Worm (Caenorhabditis elegans) whole organism, L4 larva: Measurements from ENCODE around the gene mps-1.

ENCODE experiments used
- F26F4.8 ChIP-seq: fragments of 200-800 bp; sonication (Bioruptor generic); conservative IDR thresholded peaks from 2 replicates; pipeline ENCODE4 v1.3.6; 2022; ENCODE audit warnings: missing genetic modification characterization, missing compliant biosample characterization
- aly-2 ChIP-seq: sonication (generic microtip); optimal IDR thresholded peaks from 2 replicates; lab custom pipeline; 2018; ENCODE audit warnings: missing biosample characterization, missing genetic modification characterization
- mdl-1 ChIP-seq, 2 experiments: fragments of 150-350 bp in 1 of 2; sonication (generic microtip) in 1 of 2; optimal IDR thresholded peaks; 2 replicates each; lab custom pipeline; 2014 to 2017; ENCODE audit warnings: missing biosample characterization in 2 of 2, missing genetic modification characterization in 2 of 2
- mep-1 ChIP-seq: fragments of 150-350 bp; sonication (generic microtip); optimal IDR thresholded peaks from 3 replicates; lab custom pipeline; 2014; ENCODE audit warnings: missing biosample characterization, missing genetic modification characterization
- nhr-25 ChIP-seq: sonication (generic microtip); optimal IDR thresholded peaks from 2 replicates; lab custom pipeline; 2017; ENCODE audit warnings: missing genetic modification characterization, mild to moderate bottlenecking, missing compliant biosample characterization, antibody characterized with exemption, moderate library complexity, borderline replicate concordance; ENCODE audit not compliant: insufficient read depth

DNA sequence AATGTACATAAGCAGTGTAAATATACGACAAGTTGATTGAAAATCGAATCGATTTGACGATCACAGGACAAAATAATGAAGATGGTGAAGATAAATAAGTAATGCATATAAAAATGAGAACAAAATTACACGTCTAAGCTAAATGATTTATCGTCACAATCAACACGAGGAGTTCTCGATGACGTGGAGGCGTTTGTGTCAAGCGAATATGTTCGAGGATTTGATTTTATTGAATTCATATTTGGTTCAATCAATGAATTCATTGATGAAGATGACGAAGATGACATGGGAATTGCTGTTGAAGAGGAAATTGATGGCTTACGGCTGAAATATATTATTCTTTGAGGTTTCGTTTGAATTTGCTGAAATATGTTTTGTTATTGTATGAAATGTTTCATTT is 1.6 kb downstream of the mps-1 start, which contains the start of gene nyn-3:
- TF ChIP-seq F26F4.8 (GFP tag; lab: Robert Waterston, UW) = no peak
- TF ChIP-seq aly-2 (tag; lab: Kevin White, UChicago) = no peak
- no peak for TF ChIP-seq mep-1 (tag; lab: Kevin White, UChicago)
- TF ChIP-seq mdl-1 (tag; optimal IDR thresholded peaks at IDR 0.05; lab: Kevin White, UChicago) = no peak
- no peak for TF ChIP-seq nhr-25 (tag; lab: Kevin White, UChicago)
